Fruit fly (Drosophila melanogaster) whole organism, embryonic: ENCODE results near the gene rho-5.

Source experiments
- ATbp ChIP-seq: fragments of 200-800 bp; sonication (Bioruptor generic); optimal IDR thresholded peaks from 2 replicates; lab custom pipeline; 2017; ENCODE audit warnings: missing biosample characterization, mild to moderate bottlenecking, missing genetic modification characterization, missing genetic modification reagents
- Abd-B ChIP-seq: fragments of 200-800 bp; sonication (Bioruptor generic); optimal IDR thresholded peaks from 2 replicates; lab custom pipeline; 2018; ENCODE audit warnings: missing biosample characterization, mild to moderate bottlenecking, missing genetic modification characterization, moderate library complexity
- Aef1 ChIP-seq: fragments of 200-800 bp; sonication (Bioruptor generic); IDR thresholded peaks from 3 replicates; pipeline ENCODE4 v1.3.6; 2022; ENCODE audit warnings: missing biosample characterization, missing genetic modification characterization
- Antp ChIP-seq: fragments of 200-800 bp; sonication (Bioruptor generic); optimal IDR thresholded peaks from 3 replicates; lab custom pipeline; 2016; ENCODE audit warnings: missing biosample characterization, missing genetic modification characterization
- Asciz ChIP-seq: fragments of 200-800 bp; sonication (Bioruptor generic); optimal IDR thresholded peaks from 2 replicates; lab custom pipeline; 2017; ENCODE audit warnings: missing biosample characterization, mild to moderate bottlenecking, missing genetic modification characterization, missing genetic modification reagents
- Bgb ChIP-seq: fragments of 200-800 bp; sonication (Bioruptor generic); IDR thresholded peaks from 2 replicates; pipeline ENCODE4 v1.3.6; 2022; ENCODE audit warnings: missing biosample characterization, missing genetic modification characterization; ENCODE audit not compliant: partially characterized antibody
- BtbVII ChIP-seq: fragments of 200-800 bp; sonication (Bioruptor generic); optimal IDR thresholded peaks from 3 replicates; lab custom pipeline; 2017; ENCODE audit warnings: missing biosample characterization, mild to moderate bottlenecking, missing genetic modification characterization
- CG10147 ChIP-seq: fragments of 200-800 bp; sonication (Bioruptor generic); optimal IDR thresholded peaks from 2 replicates; lab custom pipeline; 2019; ENCODE audit warnings: missing biosample characterization, mild to moderate bottlenecking, missing genetic modification characterization, moderate library complexity
- CG11398 ChIP-seq: fragments of 200-800 bp; sonication (Bioruptor generic); optimal IDR thresholded peaks from 2 replicates; lab custom pipeline; 2016; ENCODE audit warnings: missing biosample characterization, missing genetic modification characterization
- CG12659 ChIP-seq: fragments of 200-800 bp; sonication (Bioruptor generic); optimal IDR thresholded peaks from 3 replicates; lab custom pipeline; 2017; ENCODE audit warnings: mild to moderate bottlenecking, missing biosample characterization, missing genetic modification reagents, missing genetic modification characterization
- CG13296 ChIP-seq: fragments of 200-800 bp; sonication (Bioruptor generic); optimal IDR thresholded peaks from 3 replicates; lab custom pipeline; 2018; ENCODE audit warnings: missing biosample characterization, mild to moderate bottlenecking, missing genetic modification characterization
- CG1602 ChIP-seq: fragments of 200-800 bp; sonication (Bioruptor generic); optimal IDR thresholded peaks from 3 replicates; lab custom pipeline; 2016; ENCODE audit warnings: missing biosample characterization, missing genetic modification characterization
- CG17568 ChIP-seq: fragments of 200-800 bp; sonication (Bioruptor generic); optimal IDR thresholded peaks from 2 replicates; lab custom pipeline; 2018; ENCODE audit warnings: missing biosample characterization, mild to moderate bottlenecking, missing genetic modification characterization, moderate library complexity
- CG17912 ChIP-seq: fragments of 200-800 bp; sonication (Bioruptor generic); optimal IDR thresholded peaks from 2 replicates; lab custom pipeline; 2018; ENCODE audit warnings: missing biosample characterization, mild to moderate bottlenecking, missing genetic modification characterization
- CG2202 ChIP-seq: fragments of 200-800 bp; sonication (Bioruptor generic); optimal IDR thresholded peaks from 2 replicates; lab custom pipeline; 2018; ENCODE audit warnings: missing biosample characterization, mild to moderate bottlenecking, missing genetic modification characterization
- CG30020 ChIP-seq: fragments of 200-800 bp; optimal IDR thresholded peaks from 2 replicates; lab custom pipeline; 2019; ENCODE audit warnings: missing biosample characterization, mild to moderate bottlenecking, missing genetic modification characterization, moderate library complexity
- CG32767 ChIP-seq: fragments of 200-800 bp; sonication (Bioruptor generic); IDR thresholded peaks from 2 replicates; pipeline ENCODE4 v1.3.6; 2022; ENCODE audit warnings: missing biosample characterization, missing genetic modification characterization
- CG5953 ChIP-seq: fragments of 200-800 bp; sonication (Bioruptor generic); IDR thresholded peaks from 2 replicates; pipeline ENCODE4 v1.3.6; 2022; ENCODE audit warnings: missing biosample characterization, missing genetic modification characterization
- CG6654 ChIP-seq: fragments of 200-800 bp; sonication (Bioruptor generic); optimal IDR thresholded peaks from 2 replicates; lab custom pipeline; 2017; ENCODE audit warnings: missing biosample characterization, mild to moderate bottlenecking, missing genetic modification characterization
- CG7987 ChIP-seq: fragments of 200-800 bp; sonication (Bioruptor generic); optimal IDR thresholded peaks from 2 replicates; lab custom pipeline; 2018; ENCODE audit warnings: missing biosample characterization, mild to moderate bottlenecking, missing genetic modification characterization, moderate library complexity
- CG8290 ChIP-seq, 3 experiments: fragments of 200-800 bp; sonication (Bioruptor generic); optimal IDR thresholded peaks; 2 replicates each; lab custom pipeline; 2016 to 2019; ENCODE audit warnings: missing biosample characterization in 3 of 3, missing genetic modification characterization in 3 of 3, mild to moderate bottlenecking in 2 of 3, moderate library complexity in 1 of 3
- CG8388 ChIP-seq: fragments of 200-800 bp; sonication (Bioruptor generic); optimal IDR thresholded peaks from 2 replicates; lab custom pipeline; 2019; ENCODE audit warnings: missing biosample characterization, mild to moderate bottlenecking, missing genetic modification characterization, moderate library complexity
- CkIIα-i1 ChIP-seq: fragments of 200-800 bp; sonication (Bioruptor generic); IDR thresholded peaks from 2 replicates; pipeline ENCODE4 v1.3.6; 2022; ENCODE audit warnings: missing biosample characterization, missing genetic modification characterization
- Dbx ChIP-seq: fragments of 200-800 bp; sonication (Bioruptor generic); IDR thresholded peaks from 3 replicates; pipeline ENCODE4 v1.3.6; 2022; ENCODE audit warnings: missing biosample characterization, missing genetic modification characterization
- Dp ChIP-seq: fragments of 200-800 bp; sonication (Bioruptor generic); optimal IDR thresholded peaks from 2 replicates; lab custom pipeline; 2018; ENCODE audit warnings: missing biosample characterization, mild to moderate bottlenecking, missing genetic modification characterization, moderate library complexity
- E2f2 ChIP-seq: fragments of 200-800 bp; sonication (Bioruptor generic); IDR thresholded peaks from 2 replicates; pipeline ENCODE4 v1.3.6; 2022; ENCODE audit warnings: missing biosample characterization, missing genetic modification characterization
- Fer2 ChIP-seq: fragments of 200-800 bp; sonication (Bioruptor generic); optimal IDR thresholded peaks from 2 replicates; lab custom pipeline; 2018; ENCODE audit warnings: missing biosample characterization, mild to moderate bottlenecking, missing genetic modification characterization, moderate library complexity
- HmgZ ChIP-seq: fragments of 200-800 bp; sonication (Bioruptor generic); optimal IDR thresholded peaks from 2 replicates; lab custom pipeline; 2018; ENCODE audit warnings: missing biosample characterization, mild to moderate bottlenecking, missing genetic modification characterization
- Hsf ChIP-seq: fragments of 200-800 bp; sonication (Bioruptor generic); optimal IDR thresholded peaks from 3 replicates; lab custom pipeline; 2016; ENCODE audit warnings: missing biosample characterization, missing genetic modification characterization
- MESR4 ChIP-seq: fragments of 200-800 bp; sonication (Bioruptor generic); optimal IDR thresholded peaks from 2 replicates; lab custom pipeline; 2018; ENCODE audit warnings: missing biosample characterization, mild to moderate bottlenecking, missing genetic modification characterization, moderate library complexity
- Mad ChIP-seq: fragments of 200-800 bp; sonication (Bioruptor generic); optimal IDR thresholded peaks from 2 replicates; lab custom pipeline; 2016; ENCODE audit warnings: missing biosample characterization, missing genetic modification characterization
- Med ChIP-seq: fragments of 200-800 bp; sonication (Bioruptor generic); peaks from one replicate; lab custom pipeline; 2016; ENCODE audit warnings: missing biosample characterization, missing genetic modification characterization, mild to moderate bottlenecking, inconsistent platforms, moderate library complexity
- Meics ChIP-seq: fragments of 200-800 bp; sonication (Bioruptor generic); optimal IDR thresholded peaks from 2 replicates; lab custom pipeline; 2017; ENCODE audit warnings: missing biosample characterization, mild to moderate bottlenecking, missing genetic modification characterization
- bigmax ChIP-seq: fragments of 200-800 bp; sonication (Bioruptor generic); optimal IDR thresholded peaks from 2 replicates; lab custom pipeline; 2018; ENCODE audit warnings: missing biosample characterization, mild to moderate bottlenecking, missing genetic modification characterization
- cato ChIP-seq: fragments of 200-800 bp; sonication (Bioruptor generic); optimal IDR thresholded peaks from 2 replicates; lab custom pipeline; 2016; ENCODE audit warnings: missing biosample characterization, missing genetic modification characterization, borderline replicate concordance
- cg ChIP-seq: fragments of 200-800 bp; sonication (Bioruptor generic); optimal IDR thresholded peaks from 3 replicates; lab custom pipeline; 2019; ENCODE audit warnings: missing biosample characterization, mild to moderate bottlenecking, missing genetic modification characterization, moderate library complexity
- chm ChIP-seq: fragments of 200-800 bp; sonication (Bioruptor generic); IDR thresholded peaks from 2 replicates; pipeline ENCODE4 v1.3.6; 2022; ENCODE audit warnings: missing biosample characterization, missing genetic modification characterization
- dati ChIP-seq: fragments of 200-800 bp; sonication (Bioruptor generic); IDR thresholded peaks from 2 replicates; pipeline ENCODE4 v1.3.6; 2022; ENCODE audit warnings: missing biosample characterization, missing genetic modification characterization
- fd64A ChIP-seq: fragments of 200-800 bp; sonication (Bioruptor generic); optimal IDR thresholded peaks from 3 replicates; lab custom pipeline; 2018; ENCODE audit warnings: missing biosample characterization, mild to moderate bottlenecking, missing genetic modification characterization
- gro ChIP-seq: fragments of 200-800 bp; sonication (Bioruptor generic); optimal IDR thresholded peaks from 2 replicates; lab custom pipeline; 2016; ENCODE audit warnings: missing biosample characterization, missing genetic modification characterization
- insv ChIP-seq, 2 experiments: fragments of 200-800 bp; sonication (Bioruptor generic); optimal IDR thresholded peaks; 3 replicates each; lab custom pipeline; 2016 to 2018; ENCODE audit warnings: missing biosample characterization in 2 of 2, missing genetic modification characterization in 2 of 2
- lilli ChIP-seq: fragments of 200-800 bp; sonication (Bioruptor generic); optimal IDR thresholded peaks from 3 replicates; lab custom pipeline; 2016; ENCODE audit warnings: missing biosample characterization, missing genetic modification characterization
- mirr ChIP-seq: fragments of 200-800 bp; sonication (Bioruptor generic); optimal IDR thresholded peaks from 3 replicates; lab custom pipeline; 2018; ENCODE audit warnings: missing biosample characterization, mild to moderate bottlenecking, missing genetic modification characterization
- nom ChIP-seq: fragments of 200-800 bp; sonication (Bioruptor generic); optimal IDR thresholded peaks from 2 replicates; lab custom pipeline; 2017; ENCODE audit warnings: missing biosample characterization, missing genetic modification characterization, mild to moderate bottlenecking, moderate library complexity, missing genetic modification reagents
- sd ChIP-seq: fragments of 200-800 bp; sonication (Bioruptor generic); optimal IDR thresholded peaks from 3 replicates; lab custom pipeline; 2018; ENCODE audit warnings: missing biosample characterization, mild to moderate bottlenecking, missing genetic modification characterization, moderate library complexity
- ssp ChIP-seq: fragments of 200-800 bp; sonication (Bioruptor generic); IDR thresholded peaks from 2 replicates; pipeline ENCODE4 v1.3.6; 2022; ENCODE audit warnings: missing biosample characterization, missing genetic modification characterization
- toy ChIP-seq: fragments of 200-800 bp; sonication (Bioruptor generic); IDR thresholded peaks from 2 replicates; pipeline ENCODE4 v1.3.6; 2022; ENCODE audit warnings: missing biosample characterization, missing genetic modification characterization
- ttk ChIP-seq: fragments of 200-800 bp; sonication (Bioruptor generic); IDR thresholded peaks from 2 replicates; pipeline ENCODE4 v2.1.2; 2022; ENCODE audit warnings: missing biosample characterization, missing genetic modification characterization
- twi ChIP-seq: fragments of 200-800 bp; optimal IDR thresholded peaks from 2 replicates; lab custom pipeline; 2019; ENCODE audit warnings: missing biosample characterization, mild to moderate bottlenecking, missing genetic modification characterization, moderate library complexity
- vvl ChIP-seq: fragments of 200-800 bp; sonication (Bioruptor generic); IDR thresholded peaks from 2 replicates; pipeline ENCODE4 v1.3.6; 2022; ENCODE audit warnings: missing biosample characterization, missing genetic modification characterization

rho-5 gene

DNA sequence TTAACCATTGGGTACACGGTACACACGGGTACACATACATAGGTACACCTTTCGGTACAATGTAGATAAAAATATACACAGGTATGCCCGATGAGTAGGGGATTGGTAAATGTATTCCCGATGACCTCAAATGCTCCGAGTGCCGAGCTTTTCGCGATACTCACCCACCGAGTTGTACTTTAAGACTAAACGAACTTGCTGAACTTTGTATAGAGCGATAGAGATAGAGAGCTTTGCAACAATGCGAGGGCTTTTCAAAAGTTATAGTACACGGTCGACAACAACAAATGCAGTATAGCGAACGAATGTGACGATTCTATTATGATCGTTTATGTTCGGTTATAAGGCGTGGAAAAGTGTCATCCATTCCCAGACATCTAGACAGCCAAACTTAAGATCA is 52.1 kb downstream of the rho-5 start (continued):
- TF ChIP-seq CG6654 (no peak), CG8388 (GFP tag; lab: Kevin White, UChicago) (no peak), ATbp (GFP tag; lab: Kevin White, UChicago) (no peak), E2f2 (GFP tag; lab: Robert Waterston, UW) (peak; percentile 26; the same call in 1 of the 2 replicates), CG11398 (GFP tag; lab: Kevin White, UChicago) (no peak), ttk (GFP tag; lab: Robert Waterston, UW) (no peak), CG12659 (GFP tag; lab: Kevin White, UChicago) (peak; percentile 13), chm (GFP tag; lab: Robert Waterston, UW) (no peak), lilli (GFP tag; lab: Kevin White, UChicago) (no peak), cato (no peak), MESR4 (GFP tag; lab: Kevin White, UChicago) (peak; percentile 7), CG17912 (peak; percentile 23), Hsf (no peak), toy (no peak), cg (GFP tag; lab: Kevin White, UChicago) (peak; percentile 36), CkIIα-i1 (GFP tag; lab: Robert Waterston, UW) (no peak), CG2202 (tag; lab: Kevin White, UChicago) (no peak), CG1602 (GFP tag; lab: Kevin White, UChicago) (no peak), sd (tag; lab: Kevin White, UChicago) (peak; percentile 89), Mad (GFP tag; lab: Kevin White, UChicago) (no peak), CG17568 (no peak), Antp (GFP tag; lab: Kevin White, UChicago) (no peak), fd64A (GFP tag; lab: Kevin White, UChicago) (no peak), bigmax (peak; percentile 25), Meics (GFP tag; lab: Kevin White, UChicago) (peak; percentile 4), Aef1 (GFP tag; lab: Robert Waterston, UW) (peak; percentile 60; the same call in 2 of the 3 replicates), BtbVII (GFP tag; lab: Kevin White, UChicago) (peak; percentile 59), twi (no peak), CG30020 (tag; lab: Kevin White, UChicago) (no peak), CG10147 (GFP tag; lab: Kevin White, UChicago) (no peak), Abd-B (no peak), gro (GFP tag; lab: Kevin White, UChicago) (peak; percentile 11), CG13296 (GFP tag; lab: Kevin White, UChicago) (peak; percentile 48), dati (no peak), mirr (GFP tag; lab: Kevin White, UChicago) (peak; percentile 91), CG5953 (GFP tag; lab: Robert Waterston, UW) (no peak), vvl (GFP tag; lab: Robert Waterston, UW) (peak; percentile 23; the same call in 1 of the 2 replicates), Asciz (GFP tag; lab: Kevin White, UChicago) (no peak), Med (GFP tag; lab: Kevin White, UChicago) (peak; percentile 80), Dp (GFP tag; lab: Kevin White, UChicago) (peak; percentile 19), Fer2 (tag; lab: Kevin White, UChicago) (no peak), insv (GFP tag; optimal IDR thresholded peaks at IDR 0.05; lab: Kevin White, UChicago) (no peak), nom (GFP tag; lab: Kevin White, UChicago) (peak; percentile 69), CG8290 (GFP tag; optimal IDR thresholded peaks at IDR 0.05; lab: Kevin White, UChicago) (no peak), CG8290 (tag; optimal IDR thresholded peaks at IDR 0.05; lab: Kevin White, UChicago) (peak in 1 of 2 experiments; percentile 67), CG32767 (0 out of 2 replicates have a peak, but pooled peaks have one; percentile 19), Dbx (GFP tag; lab: Robert Waterston, UW) (peak; percentile 28; the same call in 1 of the 3 replicates), CG7987 (GFP tag; lab: Kevin White, UChicago) (peak; percentile 10), ssp (GFP tag; lab: Robert Waterston, UW) (no peak), Bgb (GFP tag; lab: Robert Waterston, UW) (no peak; the same call in none of the 2 replicates), HmgZ (peak; percentile 23)
